Worm (Caenorhabditis elegans) whole organism, mixed stage, embryonic: ENCODE measurements around the gene kcc-1.

ENCODE experiments used
- blmp-1 ChIP-seq: fragments of 150-350 bp; optimal IDR thresholded peaks from 2 replicates; lab custom pipeline; 2014; ENCODE audit warnings: missing biosample characterization, missing genetic modification characterization
- elt-1 ChIP-seq: sonication (generic microtip); optimal IDR thresholded peaks from 2 replicates; lab custom pipeline; 2017; ENCODE audit warnings: missing genetic modification characterization, mild to moderate bottlenecking, missing compliant biosample characterization, antibody characterized with exemption, moderate library complexity, borderline replicate concordance; ENCODE audit not compliant: insufficient read depth

DNA sequence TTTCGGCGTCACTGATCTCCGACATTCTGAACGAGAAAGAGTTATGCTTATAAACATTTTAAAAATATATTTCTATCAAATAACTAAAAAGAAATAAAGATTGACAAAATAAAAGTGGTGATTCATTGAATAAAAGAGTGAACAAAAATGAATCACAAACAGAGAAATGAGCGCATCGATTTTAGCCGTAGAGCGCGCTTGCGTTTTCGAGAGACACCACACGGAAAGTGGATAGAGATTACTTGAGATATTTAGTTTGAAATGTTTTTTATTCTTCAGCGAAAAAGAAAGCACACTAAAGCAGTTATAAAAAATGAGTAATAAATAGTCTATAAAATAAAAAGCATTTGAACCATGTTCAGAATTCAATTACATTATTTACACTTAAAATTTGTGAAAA is 24.1 kb downstream of the kcc-1 start, which contains the start of gene cap-1:
- TF ChIP-seq elt-1 = no peak
- no peak for TF ChIP-seq blmp-1 (tag; lab: Kevin White, UChicago)
